Fruit fly (Drosophila melanogaster) Kc167 (cell line): ENCODE measurements around the gene CG10761.

Source experiments
- psq ChIP-seq: fragments of >200 bp; optimal IDR thresholded peaks from 2 replicates; lab custom pipeline; 2017; ENCODE audit warnings: missing external identifiers
- ttk ChIP-seq: sonication (Bioruptor generic); optimal IDR thresholded peaks from 2 replicates; lab custom pipeline; 2017; ENCODE audit warnings: missing external identifiers

DNA sequence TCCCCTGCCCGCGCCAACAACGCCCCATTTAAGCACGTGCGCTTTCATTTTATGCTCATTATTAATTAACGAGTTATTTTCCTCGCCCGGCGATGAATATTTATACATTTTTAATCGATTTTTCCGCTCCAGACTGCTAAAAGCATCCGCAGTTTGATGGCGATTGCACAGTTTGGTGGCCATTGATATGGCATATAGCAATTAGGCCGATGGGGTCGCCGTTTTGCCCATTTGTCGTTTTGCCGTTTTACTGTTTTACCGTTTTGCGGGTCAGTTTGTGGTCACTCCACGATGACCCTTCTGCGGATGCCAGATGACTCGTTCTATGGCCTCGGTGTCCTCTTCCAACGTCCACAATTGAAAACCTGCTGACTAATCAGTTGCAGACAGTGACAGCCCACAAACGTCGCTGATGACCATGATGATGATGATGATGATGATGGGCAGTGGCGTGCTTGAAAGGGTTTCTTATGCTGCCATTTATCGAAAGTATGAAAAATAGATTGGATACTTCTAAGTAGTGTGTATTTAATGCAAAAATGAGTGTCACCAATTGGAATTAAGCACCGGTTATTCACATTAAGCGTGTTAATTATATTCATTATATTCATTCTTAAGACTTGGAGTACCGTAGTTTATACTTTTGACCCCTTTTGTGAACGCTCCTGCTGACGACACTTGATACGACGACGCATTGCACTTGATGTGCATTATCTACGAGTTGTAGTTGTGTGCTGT lies 49.3 kb upstream of the CG10761 start:
- TF ChIP-seq ttk (lab: Kevin White, UChicago) (no peak), psq (lab: Kevin White, UChicago) (no peak)
